Worm (Caenorhabditis elegans) whole organism, L4 larva: ENCODE data around the gene sre-30.
A peak's percentile ranks its signal among the peaks of the same experiment; 100 is the strongest.

Source experiments
- F10B5.3 ChIP-seq: sonication (generic microtip); optimal IDR thresholded peaks from 2 replicates; lab custom pipeline; 2016; ENCODE audit warnings: mild to moderate bottlenecking, missing genetic modification characterization, missing compliant biosample characterization
- Y105C5A.15 ChIP-seq: fragments of 200-800 bp; sonication (Bioruptor generic); IDR thresholded peaks from 2 replicates; pipeline ENCODE4 v1.3.6; 2022; ENCODE audit warnings: missing genetic modification characterization, missing compliant biosample characterization
- aly-2 ChIP-seq: sonication (generic microtip); optimal IDR thresholded peaks from 2 replicates; lab custom pipeline; 2018; ENCODE audit warnings: missing biosample characterization, missing genetic modification characterization
- ama-1 ChIP-seq: fragments of 150-350 bp; optimal IDR thresholded peaks from 2 replicates; lab custom pipeline; 2014; ENCODE audit warnings: inconsistent platforms, mixed read lengths
- arid-1 ChIP-seq: fragments of 200-800 bp; sonication (Bioruptor generic); conservative IDR thresholded peaks from 2 replicates; pipeline ENCODE4 v1.3.6; 2022; ENCODE audit warnings: missing genetic modification reagents, missing genetic modification characterization, missing compliant biosample characterization
- ceh-20 ChIP-seq: fragments of 200-800 bp; sonication (Bioruptor generic); IDR thresholded peaks from 2 replicates; pipeline ENCODE4 v1.3.6; 2022; ENCODE audit warnings: missing genetic modification reagents, missing genetic modification characterization, missing compliant biosample characterization
- ceh-28 ChIP-seq: fragments of 150-350 bp; optimal IDR thresholded peaks from 2 replicates; lab custom pipeline; 2014; ENCODE audit warnings: missing biosample characterization, missing genetic modification reagents, missing genetic modification characterization
- ceh-32 ChIP-seq: sonication (generic microtip); optimal IDR thresholded peaks from 2 replicates; lab custom pipeline; 2016; ENCODE audit warnings: mild to moderate bottlenecking, missing genetic modification characterization, missing compliant biosample characterization; ENCODE audit not compliant: poor library complexity
- ceh-62 ChIP-seq: sonication (generic microtip); optimal IDR thresholded peaks from 2 replicates; lab custom pipeline; 2017; ENCODE audit warnings: missing biosample characterization, missing genetic modification characterization
- cey-2 ChIP-seq: sonication (generic microtip); optimal IDR thresholded peaks from 3 replicates; lab custom pipeline; 2017; ENCODE audit warnings: missing genetic modification characterization, mild to moderate bottlenecking, missing compliant biosample characterization, antibody characterized with exemption, borderline replicate concordance; ENCODE audit not compliant: insufficient read depth
- daf-8 ChIP-seq: fragments of 200-800 bp; sonication (Bioruptor generic); IDR thresholded peaks from 2 replicates; pipeline ENCODE4 v1.3.6; 2022; ENCODE audit warnings: missing genetic modification characterization, missing compliant biosample characterization
- dmd-6 ChIP-seq: fragments of 200-800 bp; sonication (Bioruptor generic); IDR thresholded peaks from 2 replicates; pipeline ENCODE4 v1.3.6; 2022; ENCODE audit warnings: missing genetic modification reagents, missing genetic modification characterization, missing compliant biosample characterization
- dpl-1 ChIP-seq: fragments of 150-350 bp; optimal IDR thresholded peaks from 2 replicates; lab custom pipeline; 2014; ENCODE audit warnings: missing biosample characterization, missing genetic modification reagents, missing genetic modification characterization
- egl-27 ChIP-seq: sonication (generic microtip); optimal IDR thresholded peaks from 3 replicates; lab custom pipeline; 2017; ENCODE audit warnings: missing biosample characterization, missing genetic modification reagents, missing genetic modification characterization
- fkh-10 ChIP-seq: fragments of 150-350 bp; optimal IDR thresholded peaks from 2 replicates; lab custom pipeline; 2014; ENCODE audit warnings: missing biosample characterization, missing genetic modification reagents, missing genetic modification characterization
- gei-8 ChIP-seq: fragments of 200-800 bp; sonication (Bioruptor generic); optimal IDR thresholded peaks from 2 replicates; lab custom pipeline; 2018; ENCODE audit warnings: mild to moderate bottlenecking, missing genetic modification characterization, missing compliant biosample characterization
- lim-7 ChIP-seq: fragments of 200-800 bp; sonication (Bioruptor generic); IDR thresholded peaks from 2 replicates; pipeline ENCODE4 v1.3.6; 2022; ENCODE audit warnings: missing genetic modification characterization, missing compliant biosample characterization
- lsy-2 ChIP-seq, 2 experiments: fragments of 150-350 bp in 1 of 2; sonication (generic microtip) in 1 of 2; optimal IDR thresholded peaks; 2 replicates each; lab custom pipeline; 2014 to 2017; ENCODE audit warnings: missing biosample characterization in 2 of 2, missing genetic modification characterization in 2 of 2
- mes-2 ChIP-seq: sonication (generic microtip); optimal IDR thresholded peaks from 2 replicates; lab custom pipeline; 2016; ENCODE audit warnings: missing genotype, mild to moderate bottlenecking, missing genetic modification characterization, missing compliant biosample characterization; ENCODE audit not compliant: poor library complexity, severe bottlenecking
- nhr-10 ChIP-seq: fragments of 150-350 bp; optimal IDR thresholded peaks from 2 replicates; lab custom pipeline; 2014; ENCODE audit warnings: missing biosample characterization, missing genetic modification characterization
- nhr-111 ChIP-seq: fragments of 200-800 bp; sonication (Bioruptor generic); optimal IDR thresholded peaks from 2 replicates; lab custom pipeline; 2018; ENCODE audit warnings: mild to moderate bottlenecking, missing genetic modification characterization, missing compliant biosample characterization
- php-3 ChIP-seq: fragments of 200-800 bp; sonication (Bioruptor generic); IDR thresholded peaks from 2 replicates; pipeline ENCODE4 v1.3.6; 2022; ENCODE audit warnings: missing genetic modification reagents, missing genetic modification characterization, missing compliant biosample characterization
- pqm-1 ChIP-seq: sonication (generic microtip); optimal IDR thresholded peaks from 2 replicates; lab custom pipeline; 2017; ENCODE audit warnings: missing biosample characterization, missing genetic modification characterization
- rbr-2 ChIP-seq: sonication (generic microtip); optimal IDR thresholded peaks from 2 replicates; lab custom pipeline; 2016; ENCODE audit warnings: missing genotype, missing genetic modification characterization, missing compliant biosample characterization
- set-16 ChIP-seq: fragments of 200-800 bp; sonication (Bioruptor generic); IDR thresholded peaks from 2 replicates; pipeline ENCODE4 v1.3.6; 2022; ENCODE audit warnings: missing genetic modification reagents, missing genetic modification characterization, missing compliant biosample characterization
- skn-1 ChIP-seq: fragments of 150-350 bp; optimal IDR thresholded peaks from 2 replicates; lab custom pipeline; 2014; ENCODE audit warnings: missing biosample characterization, missing genetic modification characterization
- snpc-1.2 ChIP-seq: fragments of 200-800 bp; sonication (Bioruptor generic); IDR thresholded peaks from 2 replicates; pipeline ENCODE4 v1.3.6; 2022; ENCODE audit warnings: missing genetic modification reagents, missing genetic modification characterization, missing compliant biosample characterization
- unc-130 ChIP-seq: sonication (generic microtip); optimal IDR thresholded peaks from 2 replicates; lab custom pipeline; 2016; ENCODE audit warnings: missing genetic modification reagents, missing genetic modification characterization, missing compliant biosample characterization
- unc-39 ChIP-seq: sonication (generic microtip); optimal IDR thresholded peaks from 2 replicates; lab custom pipeline; 2017; ENCODE audit warnings: missing biosample characterization, missing genetic modification characterization
- unc-62 ChIP-seq, 3 experiments: fragments of 150-350 bp in 1 of 3; sonication (generic microtip); optimal IDR thresholded peaks in 2 of 3; peaks in 1 of 3; 1 replicate in 1 of 3; 2 replicates in 2 of 3; lab custom pipeline; 2014 to 2017; ENCODE audit warnings: missing biosample characterization in 3 of 3, missing genetic modification characterization in 3 of 3, missing genetic modification reagents in 3 of 3, missing genotype in 1 of 3
- ztf-11 ChIP-seq: fragments of 150-350 bp; optimal IDR thresholded peaks from 2 replicates; lab custom pipeline; 2014; ENCODE audit warnings: missing biosample characterization, missing genetic modification characterization

The sre-30 gene

ce11 chrII:12414805-12415204 is 8.5 kb upstream of the sre-30 start, which contains the start of gene Y57A10C.11:
Gene Y57A10C.11 (minus strand): TSS chrII:12414905.
- no peak for TF ChIP-seq dmd-6 (GFP tag; lab: Robert Waterston, UW)
- peak in 1 of 2 experiments; percentile 74 for TF ChIP-seq unc-62 (GFP tag; optimal IDR thresholded peaks at IDR 0.05 in 1 of 2; lab: Kevin White, UChicago)
- no peak for TF ChIP-seq unc-62 (tag; optimal IDR thresholded peaks at IDR 0.05; lab: Kevin White, UChicago)
- no peak for TF ChIP-seq unc-130 (GFP tag; lab: Kevin White, UChicago)
- TF ChIP-seq ama-1, result no peak

- TF ChIP-seq ztf-11, result no peak
- TF ChIP-seq unc-62 (GFP tag; optimal IDR thresholded peaks at IDR 0.05 in 1 of 2; lab: Kevin White, UChicago), result peak in 1 of 2 experiments; percentile 64
- no peak for TF ChIP-seq unc-62 (tag; optimal IDR thresholded peaks at IDR 0.05; lab: Kevin White, UChicago)
- TF ChIP-seq dpl-1 (GFP tag; lab: Kevin White, UChicago), result no peak
Measured at ce11 chrII:12412417-12412816, 6.1 kb upstream of the sre-30 start, which contains the start of gene Y57A10C.1. Gene Y57A10C.1 (minus strand): TSS chrII:12412517.

ce11 chrII:12410107-12410506 is 3.8 kb upstream of the sre-30 start, which contains the start of gene F57G9.3:
Gene F57G9.3 (minus strand): TSS chrII:12410207.
- TF ChIP-seq rbr-2 (tag; lab: Kevin White, UChicago) (no peak), mes-2 (tag; lab: Kevin White, UChicago) (no peak), pqm-1 (tag; lab: Kevin White, UChicago) (no peak), Y105C5A.15 (GFP tag; lab: Robert Waterston, UW) (no peak)

- TF ChIP-seq aly-2 (no peak), F10B5.3 (tag; lab: Kevin White, UChicago) (no peak), gei-8 (GFP tag; lab: Kevin White, UChicago) (no peak), set-16 (GFP tag; lab: Robert Waterston, UW) (no peak), cey-2 (no peak), nhr-111 (GFP tag; lab: Kevin White, UChicago) (no peak), egl-27 (tag; lab: Kevin White, UChicago) (no peak), lsy-2 (tag; optimal IDR thresholded peaks at IDR 0.05; lab: Kevin White, UChicago) (no peak), ceh-28 (tag; lab: Kevin White, UChicago) (no peak), dmd-6 (GFP tag; lab: Robert Waterston, UW) (no peak), nhr-10 (tag; lab: Kevin White, UChicago) (no peak), ceh-62 (tag; lab: Kevin White, UChicago) (no peak), snpc-1.2 (GFP tag; lab: Robert Waterston, UW) (no peak), arid-1 (GFP tag; lab: Robert Waterston, UW) (no peak)
Measured at ce11 chrII:12408717-12409116, 2.4 kb upstream of the sre-30 start, which contains the start of gene sre-31. Gene sre-31 (minus strand): TSS chrII:12408817.

- no peak for TF ChIP-seq unc-130 (GFP tag; lab: Kevin White, UChicago)
Measured at ce11 chrII:12401791-12402190, 4.5 kb downstream of the sre-30 start, which contains the start of gene sre-29. Gene sre-29 (minus strand): TSS chrII:12401891.

ce11 chrII:12397656-12398055 is 8.6 kb downstream of the sre-30 start, which contains the start of gene F57G9.7:
Gene F57G9.7 (minus strand): TSS chrII:12397756.
- no peak for TF ChIP-seq fkh-10 (GFP tag; lab: Kevin White, UChicago)
- TF ChIP-seq lim-7 (GFP tag; lab: Robert Waterston, UW), result no peak
- no peak for TF ChIP-seq skn-1 (tag; lab: Kevin White, UChicago)
- TF ChIP-seq unc-39, result no peak
- no peak for TF ChIP-seq aly-2
- TF ChIP-seq daf-8 (GFP tag; lab: Robert Waterston, UW), result no peak
- TF ChIP-seq ceh-20, result no peak
- TF ChIP-seq php-3 (GFP tag; lab: Robert Waterston, UW), result no peak
- no peak for TF ChIP-seq ceh-32 (tag; lab: Kevin White, UChicago)
